Fruit fly (Drosophila melanogaster): ENCODE measurements around the gene Ugt37E1.

Ugt37E1 gene

dm6 chr2L:16799496-16799895 lies 3.1 kb downstream of the Ugt37E1 start:
- TF ChIP-seq CG8478 (optimal IDR thresholded peaks at IDR 0.05) (no peak), CTCF (optimal IDR thresholded peaks at IDR 0.05) (no peak)

- TF ChIP-seq CG8478 (optimal IDR thresholded peaks at IDR 0.05) (no peak), CTCF (optimal IDR thresholded peaks at IDR 0.05) (peak in 1 of 2 experiments; percentile 40)
Measured at dm6 chr2L:16801578-16802152, 5.3 kb downstream of the Ugt37E1 start.

dm6 chr2L:16803638-16804037 lies 7.2 kb downstream of the Ugt37E1 start:
- TF ChIP-seq CG8478 (optimal IDR thresholded peaks at IDR 0.05) (no peak), CTCF (optimal IDR thresholded peaks at IDR 0.05) (no peak)

dm6 chr2L:16804376-16804934 lies 8.1 kb downstream of the Ugt37E1 start, which contains the start of gene CG13272:
Gene CG13272 (plus strand): TSS chr2L:16804884.
- TF ChIP-seq CG8478 (optimal IDR thresholded peaks at IDR 0.05), result no peak
- TF ChIP-seq CTCF (optimal IDR thresholded peaks at IDR 0.05), result no peak

dm6 chr2L:16808752-16809151 lies 12.4 kb downstream of the Ugt37E1 start:
- no peak for TF ChIP-seq CG8478 (optimal IDR thresholded peaks at IDR 0.05)
- TF ChIP-seq CTCF (optimal IDR thresholded peaks at IDR 0.05), result no peak

- no peak for TF ChIP-seq CG8478 (optimal IDR thresholded peaks at IDR 0.05)
- TF ChIP-seq CTCF (optimal IDR thresholded peaks at IDR 0.05), result peak; percentile 82 to 94
Measured at dm6 chr2L:16815989-16816749, 19.8 kb downstream of the Ugt37E1 start, which contains the start of gene mdy. Gene mdy (plus strand): TSS chr2L:16816660.

- TF ChIP-seq CG8478 (optimal IDR thresholded peaks at IDR 0.05) (no peak), CTCF (optimal IDR thresholded peaks at IDR 0.05) (no peak)
Measured at dm6 chr2L:16816750-16817087, 20.3 kb downstream of the Ugt37E1 start.

- TF ChIP-seq CG8478 (optimal IDR thresholded peaks at IDR 0.05), result no peak
- no peak for TF ChIP-seq CTCF (optimal IDR thresholded peaks at IDR 0.05)
Measured at dm6 chr2L:16817421-16818101, 21.2 kb downstream of the Ugt37E1 start.

- TF ChIP-seq CG8478 (optimal IDR thresholded peaks at IDR 0.05) (no peak), CTCF (optimal IDR thresholded peaks at IDR 0.05) (no peak)
Measured at dm6 chr2L:16818335-16818973, 22.1 kb downstream of the Ugt37E1 start.

dm6 chr2L:16819714-16820113 lies 23.3 kb downstream of the Ugt37E1 start:
- TF ChIP-seq CG8478 (optimal IDR thresholded peaks at IDR 0.05) (no peak), CTCF (optimal IDR thresholded peaks at IDR 0.05) (no peak)

- TF ChIP-seq CG8478 (optimal IDR thresholded peaks at IDR 0.05) (no peak), CTCF (optimal IDR thresholded peaks at IDR 0.05) (no peak)
Measured at dm6 chr2L:16820993-16821392, 24.6 kb downstream of the Ugt37E1 start, which contains the start of gene CG13280. Gene CG13280 (minus strand): TSS chr2L:16821093.

- TF ChIP-seq CG8478 (optimal IDR thresholded peaks at IDR 0.05) (no peak), CTCF (optimal IDR thresholded peaks at IDR 0.05) (no peak)
Measured at dm6 chr2L:16824905-16825333, 28.5 kb downstream of the Ugt37E1 start, which contains the start of gene Cse1. Gene Cse1 (minus strand): TSS chr2L:16825207.

- TF ChIP-seq CTCF (optimal IDR thresholded peaks at IDR 0.05), result no peak
- no peak for TF ChIP-seq CG8478 (optimal IDR thresholded peaks at IDR 0.05)
Measured at dm6 chr2L:16826872-16827506, 30.6 kb downstream of the Ugt37E1 start, which contains the start of gene AspRS-m. Gene AspRS-m (plus strand): TSS chr2L:16827078.

dm6 chr2L:16834402-16834801 lies 38.0 kb downstream of the Ugt37E1 start, which contains the start of gene CG13282:
Gene CG13282 (minus strand): TSS chr2L:16834502.
- TF ChIP-seq CTCF (optimal IDR thresholded peaks at IDR 0.05) (no peak), CG8478 (optimal IDR thresholded peaks at IDR 0.05) (no peak)
